Fruit fly (Drosophila melanogaster) Kc167 (cell line): ENCODE results near the gene CG33969.

Source experiments
- Myc ChIP-seq: fragments of >200 bp; optimal IDR thresholded peaks from 2 replicates; lab custom pipeline; 2017; ENCODE audit warnings: missing external identifiers
- Sin3A ChIP-seq: fragments of >200 bp; optimal IDR thresholded peaks from 2 replicates; lab custom pipeline; 2018; ENCODE audit warnings: missing external identifiers
- h ChIP-seq: fragments of >200 bp; optimal IDR thresholded peaks from 3 replicates; lab custom pipeline; 2018; ENCODE audit warnings: missing external identifiers
- insv ChIP-seq: fragments of >200 bp; optimal IDR thresholded peaks from 3 replicates; lab custom pipeline; 2018; ENCODE audit warnings: missing external identifiers
- psq ChIP-seq: fragments of >200 bp; optimal IDR thresholded peaks from 2 replicates; lab custom pipeline; 2017; ENCODE audit warnings: missing external identifiers
- ttk ChIP-seq: sonication (Bioruptor generic); optimal IDR thresholded peaks from 2 replicates; lab custom pipeline; 2017; ENCODE audit warnings: missing external identifiers

CG33969 gene

DNA sequence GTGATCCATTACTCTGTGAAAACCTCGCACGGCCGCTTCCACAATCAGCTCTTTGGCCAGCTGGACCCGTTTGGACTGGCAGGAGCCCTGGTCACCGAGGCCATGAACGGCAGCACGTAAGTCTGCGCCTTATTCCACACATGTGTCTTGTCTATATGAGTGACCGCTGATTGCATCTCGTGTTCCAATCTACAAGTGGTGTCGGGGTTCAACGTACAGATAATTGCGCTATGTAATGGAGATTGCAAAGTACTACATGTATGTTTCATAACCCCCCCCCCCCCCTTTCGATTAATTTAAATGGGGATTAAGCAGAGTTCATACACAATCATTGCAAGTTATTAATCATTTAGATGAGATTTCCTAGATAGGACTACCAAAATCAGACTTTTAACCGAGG is 38.5 kb downstream of the CG33969 start:
- no peak for TF ChIP-seq psq (lab: Kevin White, UChicago)
- TF ChIP-seq ttk (lab: Kevin White, UChicago): no peak
- TF ChIP-seq Sin3A (lab: Kevin White, UChicago): no peak
- no peak for TF ChIP-seq h (lab: Kevin White, UChicago)
- TF ChIP-seq insv (lab: Kevin White, UChicago): no peak
- no peak for TF ChIP-seq Myc (lab: Kevin White, UChicago)

DNA sequence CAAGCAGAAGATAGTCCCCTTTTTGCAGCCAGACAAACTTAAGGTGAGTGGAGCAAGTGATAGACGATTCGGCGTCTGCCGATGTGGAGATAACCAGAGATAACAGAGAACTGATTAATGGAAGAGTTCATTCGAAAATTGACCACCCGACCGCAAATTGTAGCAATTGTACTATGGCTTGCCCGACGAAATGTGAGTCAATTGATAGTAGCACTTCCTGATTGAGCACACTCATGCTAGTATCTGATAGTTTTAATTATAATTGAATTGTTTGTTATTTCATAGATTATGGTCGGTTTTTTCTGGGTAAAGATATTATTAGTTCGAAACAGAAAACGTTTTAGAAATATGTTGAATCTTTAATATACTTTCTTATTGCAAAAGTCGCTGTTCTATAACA is 39.0 kb downstream of the CG33969 start:
- TF ChIP-seq Myc (lab: Kevin White, UChicago) (no peak), psq (lab: Kevin White, UChicago) (no peak), Sin3A (lab: Kevin White, UChicago) (no peak), ttk (lab: Kevin White, UChicago) (no peak), h (lab: Kevin White, UChicago) (no peak), insv (lab: Kevin White, UChicago) (no peak)

DNA sequence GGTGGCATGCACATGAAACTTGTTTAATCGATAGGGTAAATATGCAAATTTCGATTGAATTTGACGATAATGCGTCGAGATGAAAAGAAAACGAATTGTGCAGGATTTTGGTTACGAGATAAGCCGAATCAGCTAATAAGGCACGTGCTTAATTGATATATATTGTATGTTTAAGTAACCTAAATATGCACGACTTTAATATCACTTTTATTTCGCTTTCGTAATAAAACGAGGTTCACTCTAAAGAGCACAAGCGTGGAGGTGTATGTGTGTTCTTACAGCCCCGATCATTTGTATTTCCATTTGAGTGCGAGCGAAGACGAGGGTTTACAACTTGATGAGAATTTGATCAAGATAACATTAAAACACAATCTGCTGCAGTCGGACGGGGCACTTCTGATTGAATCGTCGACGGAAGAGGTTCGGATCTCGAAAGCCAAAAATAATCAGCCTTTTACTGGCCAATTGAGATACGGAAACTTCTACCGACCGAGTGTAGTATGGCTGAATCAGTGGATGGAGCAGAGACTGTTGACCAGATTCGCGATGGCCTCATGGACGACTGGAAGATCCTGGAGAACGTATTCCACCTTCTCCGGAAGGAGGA is 39.5 kb downstream of the CG33969 start:
- TF ChIP-seq Myc (lab: Kevin White, UChicago) (no peak), Sin3A (lab: Kevin White, UChicago) (no peak), h (lab: Kevin White, UChicago) (no peak), insv (lab: Kevin White, UChicago) (no peak), psq (lab: Kevin White, UChicago) (no peak), ttk (lab: Kevin White, UChicago) (no peak)

DNA sequence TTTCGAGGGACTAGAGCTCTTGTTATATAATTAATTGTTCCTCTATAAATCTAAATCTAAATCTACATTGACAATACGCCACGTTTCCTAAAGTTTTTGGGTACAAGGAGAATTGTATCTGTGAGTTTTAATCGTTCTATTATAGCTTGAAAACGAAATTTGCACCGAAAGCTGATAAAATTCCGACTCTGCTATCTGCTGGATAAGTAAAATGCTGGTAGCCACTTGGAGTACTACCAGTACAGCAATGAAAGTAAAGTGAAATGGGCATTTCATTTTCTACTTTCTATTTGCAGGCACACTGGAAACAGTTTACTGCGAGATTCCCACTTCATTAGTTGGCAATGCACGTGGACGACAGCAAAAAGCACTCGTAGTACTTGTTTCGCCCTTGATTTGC is 40.2 kb downstream of the CG33969 start, which contains the start of gene CG5618:
TSS of gene CG5618 (plus strand) at position 301 of the 400 bp plus-strand sequence.
- TF ChIP-seq insv (lab: Kevin White, UChicago) (no peak), Sin3A (lab: Kevin White, UChicago) (no peak), h (lab: Kevin White, UChicago) (no peak), ttk (lab: Kevin White, UChicago) (no peak), psq (lab: Kevin White, UChicago) (no peak), Myc (lab: Kevin White, UChicago) (no peak)

DNA sequence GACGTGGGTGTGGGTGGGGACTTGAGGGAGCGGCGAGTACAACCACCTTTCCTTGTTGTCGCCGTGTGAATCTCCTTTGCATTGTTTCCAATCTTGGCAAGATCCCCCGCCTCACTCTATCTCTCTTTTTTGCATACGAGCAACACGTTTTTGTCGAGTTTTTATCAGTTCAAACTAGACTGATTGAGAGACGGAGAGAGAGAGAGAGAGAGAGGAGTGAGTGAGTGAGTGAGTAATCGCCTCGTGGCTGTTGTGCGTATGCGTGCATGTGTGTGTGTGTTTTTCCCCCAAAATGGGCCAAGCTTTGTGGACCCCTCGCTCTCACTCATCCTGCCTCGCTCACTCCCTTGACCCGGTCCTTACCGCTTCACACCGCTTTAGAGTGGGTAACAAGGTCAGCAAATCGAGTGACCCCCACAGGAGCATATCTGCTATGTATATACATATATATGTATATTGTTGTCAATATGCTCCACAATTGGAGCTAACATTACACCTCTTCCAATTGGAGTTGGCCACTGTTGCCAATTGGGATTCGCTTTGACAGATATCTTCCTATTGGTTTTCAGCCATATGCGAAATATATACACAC is 43.9 kb downstream of the CG33969 start:
- TF ChIP-seq Myc (lab: Kevin White, UChicago) (no peak), insv (lab: Kevin White, UChicago) (no peak), Sin3A (lab: Kevin White, UChicago) (no peak), h (lab: Kevin White, UChicago) (no peak), ttk (lab: Kevin White, UChicago) (no peak), psq (lab: Kevin White, UChicago) (no peak)

DNA sequence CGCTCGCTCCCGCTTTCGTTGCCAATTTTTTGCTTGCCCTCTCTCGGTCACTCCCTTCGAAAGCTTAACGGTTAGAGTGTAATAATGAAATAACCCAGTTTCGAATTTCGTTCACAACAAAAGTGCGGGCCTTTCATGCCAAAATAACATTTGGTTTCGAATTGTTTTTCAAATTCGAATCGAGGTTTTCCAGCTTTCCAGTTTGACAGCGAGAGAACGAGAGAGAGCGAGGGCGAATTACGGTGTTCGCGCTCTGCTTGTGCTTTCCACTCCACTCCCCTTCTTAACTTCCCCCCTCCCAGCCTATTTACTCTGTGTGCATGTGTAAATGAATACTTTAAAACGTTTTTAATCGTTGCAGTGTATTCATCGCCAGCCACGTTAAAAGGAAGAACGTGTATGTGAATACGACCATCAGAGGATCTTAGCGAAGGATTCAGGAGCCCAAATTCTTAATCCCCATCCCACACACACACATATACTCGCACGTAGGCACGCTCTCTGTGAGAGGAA is 44.7 kb downstream of the CG33969 start:
- TF ChIP-seq Myc (lab: Kevin White, UChicago): no peak
- no peak for TF ChIP-seq Sin3A (lab: Kevin White, UChicago)
- TF ChIP-seq h (lab: Kevin White, UChicago): no peak
- TF ChIP-seq psq (lab: Kevin White, UChicago): no peak
- TF ChIP-seq ttk (lab: Kevin White, UChicago): no peak
- TF ChIP-seq insv (lab: Kevin White, UChicago): no peak

DNA sequence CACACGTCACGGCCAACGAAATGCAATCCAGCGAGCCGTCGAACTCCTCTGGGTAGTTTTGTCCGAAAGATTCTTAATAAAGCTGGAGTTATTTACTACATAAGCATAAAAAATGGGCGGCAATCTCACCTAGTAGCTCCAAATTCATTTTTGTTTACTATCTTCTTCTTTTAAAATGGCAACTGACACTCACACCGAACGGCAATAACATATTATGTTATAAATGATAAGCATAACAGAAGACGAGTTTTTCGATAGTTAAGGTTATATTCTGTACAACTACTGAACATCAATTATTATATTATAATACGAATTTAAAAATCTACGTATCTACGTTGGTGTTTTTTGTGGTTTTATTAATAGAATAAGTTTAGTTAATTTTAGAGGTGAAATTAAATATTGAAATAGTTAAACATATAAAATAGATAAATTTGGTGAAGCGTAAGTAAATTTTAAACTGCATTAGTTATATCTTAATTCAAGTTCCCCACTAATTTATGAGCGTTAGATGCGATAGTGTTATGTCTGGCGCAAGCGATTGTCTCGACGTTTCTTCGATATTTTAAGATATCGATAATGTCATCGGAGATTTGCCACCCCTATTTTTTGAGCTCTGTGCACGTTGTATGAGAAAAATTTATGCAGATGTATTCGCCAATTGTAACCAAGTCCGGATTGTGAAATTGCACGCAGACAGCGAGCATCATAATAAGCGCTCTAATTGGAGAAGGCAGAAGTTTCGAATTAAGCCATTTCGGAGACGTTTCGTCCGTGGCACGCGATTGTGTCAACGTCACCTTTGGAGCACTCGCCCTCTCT is 45.4 kb downstream of the CG33969 start, which contains the start of the genes Rbbp5 and eRF1:
TSS of gene Rbbp5 (minus strand) at position 181 of the 819 bp plus-strand sequence.
TSS of gene eRF1 (plus strand) at position 594 of the 819 bp plus-strand sequence.
- TF ChIP-seq h (lab: Kevin White, UChicago): no peak
- no peak for TF ChIP-seq insv (lab: Kevin White, UChicago)
- TF ChIP-seq Myc (lab: Kevin White, UChicago): no peak
- no peak for TF ChIP-seq Sin3A (lab: Kevin White, UChicago)
- TF ChIP-seq psq (lab: Kevin White, UChicago): no peak
- no peak for TF ChIP-seq ttk (lab: Kevin White, UChicago)

DNA sequence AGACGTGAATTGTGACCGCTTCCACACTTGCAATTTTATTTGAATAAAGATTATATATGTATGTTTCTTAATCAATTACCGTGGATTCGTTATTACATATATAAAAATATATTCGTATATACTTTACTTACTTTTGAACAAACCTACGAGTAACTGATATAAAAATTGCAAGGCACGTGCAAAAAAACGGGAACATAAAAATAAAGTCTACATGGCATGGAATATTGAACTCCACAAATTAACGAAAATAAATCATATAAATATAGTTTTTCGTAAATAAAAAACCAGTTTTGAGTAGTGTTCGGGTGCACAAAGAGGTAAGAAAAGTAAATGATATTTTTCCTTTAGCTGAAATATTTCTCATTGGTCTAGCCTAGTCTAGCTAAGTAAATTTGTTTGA is 51.0 kb downstream of the CG33969 start, which contains the start of gene Spn77Bc:
TSS of gene Spn77Bc (plus strand) at position 301 of the 400 bp plus-strand sequence.
- no peak for TF ChIP-seq ttk (lab: Kevin White, UChicago)
- TF ChIP-seq h (lab: Kevin White, UChicago): no peak
- TF ChIP-seq Sin3A (lab: Kevin White, UChicago): no peak
- no peak for TF ChIP-seq psq (lab: Kevin White, UChicago)
- no peak for TF ChIP-seq insv (lab: Kevin White, UChicago)
- no peak for TF ChIP-seq Myc (lab: Kevin White, UChicago)
